Fruit fly (Drosophila melanogaster): ENCODE measurements around the gene lbe.

dm6 chr3R:21416888-21417287 is 29.4 kb downstream of the lbe start:
- TF ChIP-seq psq (GFP tag; optimal IDR thresholded peaks at IDR 0.05) (no peak), Mio (GFP tag; optimal IDR thresholded peaks at IDR 0.05) (no peak), foxo (GFP tag; optimal IDR thresholded peaks at IDR 0.05) (no peak), jim (GFP tag; optimal IDR thresholded peaks at IDR 0.05) (no peak), h (GFP tag; optimal IDR thresholded peaks at IDR 0.05) (no peak), usp (GFP tag; optimal IDR thresholded peaks at IDR 0.05) (no peak), br (GFP tag; optimal IDR thresholded peaks at IDR 0.05) (no peak), lola (GFP tag; optimal IDR thresholded peaks at IDR 0.05) (no peak), HLH106 (tag; optimal IDR thresholded peaks at IDR 0.05) (no peak), Myc (optimal IDR thresholded peaks at IDR 0.05) (no peak), Dfd (GFP tag; optimal IDR thresholded peaks at IDR 0.05) (no peak), Hr83 (GFP tag; optimal IDR thresholded peaks at IDR 0.05; ENCODE audit: poor library complexity, severe bottlenecking) (no peak), Abd-B (GFP tag; optimal IDR thresholded peaks at IDR 0.05) (no peak), fru (GFP tag; optimal IDR thresholded peaks at IDR 0.05) (no peak)
